Fruit fly (Drosophila melanogaster): ENCODE data around the gene fh.

The fh gene

dm6 chrX:9193604-9194003, 44.7 kb upstream of the fh start, which contains the start of gene CG12106 (continued):
- no peak for TF ChIP-seq sens-2 (GFP tag; IDR thresholded peaks at IDR 0.05)
- TF ChIP-seq Trl (optimal IDR thresholded peaks at IDR 0.05), result no peak
- peak; percentile 39 for TF ChIP-seq Trl (GFP tag; optimal IDR thresholded peaks at IDR 0.05)
- TF ChIP-seq slbo (GFP tag; IDR thresholded peaks at IDR 0.05), result peak; percentile 72
- TF ChIP-seq Atf3 (GFP tag; optimal IDR thresholded peaks at IDR 0.05), result no peak
- TF ChIP-seq Hr39 (optimal IDR thresholded peaks at IDR 0.05), result no peak
- TF ChIP-seq ara (GFP tag; IDR thresholded peaks at IDR 0.05), result no peak
- TF ChIP-seq eve (GFP tag; optimal IDR thresholded peaks at IDR 0.05), result no peak
- peak; percentile 11 for TF ChIP-seq jumu (GFP tag; optimal IDR thresholded peaks at IDR 0.05)
- TF ChIP-seq CG8359 (GFP tag; optimal IDR thresholded peaks at IDR 0.05; ENCODE audit: borderline replicate concordance), result no peak
- peak; percentile 59; the same call in 2 of the 3 replicates for TF ChIP-seq Aef1 (GFP tag; IDR thresholded peaks at IDR 0.05)
- no peak for TF ChIP-seq CG17328 (GFP tag; IDR thresholded peaks at IDR 0.05)
- TF ChIP-seq crp (GFP tag; optimal IDR thresholded peaks at IDR 0.05), result no peak
- TF ChIP-seq bowl (GFP tag; IDR thresholded peaks at IDR 0.05), result no peak
- 0 out of 2 replicates have a peak, but pooled peaks have one; percentile 29 for TF ChIP-seq Atf6 (GFP tag; IDR thresholded peaks at IDR 0.05)
- TF ChIP-seq gfzf (GFP tag; optimal IDR thresholded peaks at IDR 0.05), result no peak
- TF ChIP-seq z (GFP tag; IDR thresholded peaks at IDR 0.05), result no peak
- TF ChIP-seq H15 (GFP tag; IDR thresholded peaks at IDR 0.05), result no peak
- TF ChIP-seq ewg (GFP tag; optimal IDR thresholded peaks at IDR 0.05), result no peak
- TF ChIP-seq CG10267 (tag; optimal IDR thresholded peaks at IDR 0.05), result peak; percentile 14
- peak; percentile 35; the same call in 1 of the 2 replicates for TF ChIP-seq E2f2 (GFP tag; IDR thresholded peaks at IDR 0.05)
- TF ChIP-seq CG4854 (GFP tag; optimal IDR thresholded peaks at IDR 0.05), result peak; percentile 8
- no peak for TF ChIP-seq emc (GFP tag; optimal IDR thresholded peaks at IDR 0.05)
- peak; percentile 14 for TF ChIP-seq crc (GFP tag; optimal IDR thresholded peaks at IDR 0.05)
- peak; percentile 36; the same call in 1 of the 2 replicates for TF ChIP-seq CG10366 (GFP tag; IDR thresholded peaks at IDR 0.05)
- peak; percentile 4 for TF ChIP-seq Hr3 (GFP tag; optimal IDR thresholded peaks at IDR 0.05)
- TF ChIP-seq CG11093 (GFP tag; IDR thresholded peaks at IDR 0.05), result no peak
- peak; percentile 74 for TF ChIP-seq CG2120 (GFP tag; optimal IDR thresholded peaks at IDR 0.05)
- no peak for TF ChIP-seq toy (GFP tag; IDR thresholded peaks at IDR 0.05)
- no peak for TF ChIP-seq Bteb2 (GFP tag; optimal IDR thresholded peaks at IDR 0.05)
- TF ChIP-seq Nf-YB (GFP tag; optimal IDR thresholded peaks at IDR 0.05), result no peak
- peak; percentile 23 for TF ChIP-seq CG18476 (GFP tag; optimal IDR thresholded peaks at IDR 0.05)
- no peak for TF ChIP-seq HLH3B (GFP tag; IDR thresholded peaks at IDR 0.05)
- no peak for TF ChIP-seq en (GFP tag; optimal IDR thresholded peaks at IDR 0.05)
- no peak for TF ChIP-seq Opbp (GFP tag; IDR thresholded peaks at IDR 0.05; ENCODE audit: partially characterized antibody)
- TF ChIP-seq pb (GFP tag; optimal IDR thresholded peaks at IDR 0.05), result no peak
- no peak for TF ChIP-seq CG11723 (GFP tag; optimal IDR thresholded peaks at IDR 0.05)
- no peak for TF ChIP-seq Usf (GFP tag; optimal IDR thresholded peaks at IDR 0.05)
- TF ChIP-seq CG2129 (GFP tag; IDR thresholded peaks at IDR 0.05; ENCODE audit: partially characterized antibody), result no peak
- no peak for TF ChIP-seq CG2875 (GFP tag; optimal IDR thresholded peaks at IDR 0.05)
- no peak for TF ChIP-seq mld (GFP tag; IDR thresholded peaks at IDR 0.05; ENCODE audit: partially characterized antibody)
- no peak for TF ChIP-seq vfl (GFP tag; optimal IDR thresholded peaks at IDR 0.05)
- TF ChIP-seq GATAe (GFP tag; conservative IDR thresholded peaks at IDR 0.05), result no peak
- TF ChIP-seq az2 (GFP tag; optimal IDR thresholded peaks at IDR 0.05), result peak; percentile 26
- no peak for TF ChIP-seq CG11247 (GFP tag; IDR thresholded peaks at IDR 0.05)
- peak; percentile 62 for TF ChIP-seq CG7839 (tag; optimal IDR thresholded peaks at IDR 0.05)
- no peak for TF ChIP-seq Adf1 (GFP tag; IDR thresholded peaks at IDR 0.05)
- no peak for TF ChIP-seq HHEX (GFP tag; optimal IDR thresholded peaks at IDR 0.05)
